ENCODE assay signal across 1 fruit fly cellular context in the genomic region with DNA sequence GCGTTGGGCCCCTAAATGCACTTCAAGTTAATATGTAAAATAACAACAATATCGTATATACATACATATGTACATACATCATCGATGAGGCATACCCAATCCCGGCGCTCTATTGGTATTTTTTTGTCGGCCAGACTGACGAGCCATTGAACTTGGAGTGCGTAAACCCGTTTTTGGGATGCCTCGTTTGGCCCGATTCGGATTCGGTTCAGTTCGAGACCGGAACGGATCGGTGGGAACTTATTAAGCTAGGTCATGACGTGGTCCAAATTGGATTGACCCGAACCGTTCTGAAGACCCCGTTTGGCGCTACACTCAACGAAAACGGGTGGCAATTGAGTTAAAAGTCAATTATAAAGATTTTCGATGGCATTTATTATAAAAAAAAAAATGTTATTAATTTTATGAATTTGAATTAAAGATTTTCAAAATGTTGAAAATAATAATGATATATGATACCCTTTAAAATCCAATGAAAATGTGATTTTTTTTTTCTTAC.
A peak's percentile ranks its signal among the peaks of the same experiment; 100 is the strongest.
TF ChIP-seq lines count a peak whose summit lies in the region.

No protein-coding gene starts in this region.

TF ChIP-seq in whole organism, embryonic, 481 proteins besides CTCF, POLR2A, EP300 and RAD21 (continued from another document):
- TF ChIP-seq gsb-n (tag; optimal IDR thresholded peaks at IDR 0.05; lab: Kevin White, UChicago) (peak; percentile 72), gem (tag; optimal IDR thresholded peaks at IDR 0.05; lab: Kevin White, UChicago) (peak; percentile 58), CG11504 (tag; optimal IDR thresholded peaks at IDR 0.05; lab: Kevin White, UChicago) (peak; percentile 41), Camta (GFP tag; optimal IDR thresholded peaks at IDR 0.05; lab: Kevin White, UChicago) (no peak), CG17361 (GFP tag; IDR thresholded peaks at IDR 0.05; lab: Robert Waterston, UW) (0 out of 3 replicates have a peak, but pooled peaks have one; percentile 28), Sox102F (GFP tag; optimal IDR thresholded peaks at IDR 0.05; lab: Kevin White, UChicago) (peak; percentile 5), Deaf1 (tag; optimal IDR thresholded peaks at IDR 0.05; lab: Kevin White, UChicago) (peak; percentile 52), nmo (GFP tag; optimal IDR thresholded peaks at IDR 0.05; lab: Kevin White, UChicago) (peak; percentile 39), CG18262 (tag; optimal IDR thresholded peaks at IDR 0.05; lab: Kevin White, UChicago) (peak; percentile 20), CG10979 (tag; optimal IDR thresholded peaks at IDR 0.05; lab: Kevin White, UChicago) (peak; percentile 68), CG10267 (tag; optimal IDR thresholded peaks at IDR 0.05; lab: Kevin White, UChicago) (peak; percentile 36), CG31441 (GFP tag; IDR thresholded peaks at IDR 0.05; lab: Robert Waterston, UW) (peak; percentile 38; the same call in 1 of the 2 replicates), kni (GFP tag; optimal IDR thresholded peaks at IDR 0.05; lab: Kevin White, UChicago) (peak; percentile 45), Sox100B (GFP tag; optimal IDR thresholded peaks at IDR 0.05; lab: Kevin White, UChicago) (peak; percentile 18), CoRest (tag; optimal IDR thresholded peaks at IDR 0.05; lab: Kevin White, UChicago) (peak; percentile 10), CG8944 (GFP tag; optimal IDR thresholded peaks at IDR 0.05; lab: Kevin White, UChicago) (no peak), lola (GFP tag; optimal IDR thresholded peaks at IDR 0.05; lab: Kevin White, UChicago) (peak in 1 of 3 experiments; percentile 61), grau (tag; optimal IDR thresholded peaks at IDR 0.05; lab: Kevin White, UChicago) (peak; percentile 14), CG7839 (tag; optimal IDR thresholded peaks at IDR 0.05; lab: Kevin White, UChicago) (peak; percentile 29), br (optimal IDR thresholded peaks at IDR 0.05; lab: Kevin White, UChicago) (no peak), bsh (GFP tag; optimal IDR thresholded peaks at IDR 0.05; lab: Kevin White, UChicago) (peak in 1 of 2 experiments; percentile 59), CG13287 (GFP tag; IDR thresholded peaks at IDR 0.05; lab: Robert Waterston, UW; ENCODE audit: partially characterized antibody) (no peak), Hr78 (GFP tag; optimal IDR thresholded peaks at IDR 0.05; lab: Kevin White, UChicago) (peak in 1 of 2 experiments; percentile 82), Oli (tag; optimal IDR thresholded peaks at IDR 0.05; lab: Kevin White, UChicago) (peak; percentile 13), dmrt11E (tag; optimal IDR thresholded peaks at IDR 0.05; lab: Kevin White, UChicago) (peak; percentile 49), Med (GFP tag; lab: Kevin White, UChicago) (peak; percentile 51), NC2β (GFP tag; optimal IDR thresholded peaks at IDR 0.05; lab: Kevin White, UChicago) (no peak), slp2 (GFP tag; optimal IDR thresholded peaks at IDR 0.05; lab: Kevin White, UChicago) (no peak), CG8388 (GFP tag; optimal IDR thresholded peaks at IDR 0.05; lab: Kevin White, UChicago) (peak; percentile 26), CG30403 (GFP tag; optimal IDR thresholded peaks at IDR 0.05; lab: Kevin White, UChicago) (peak; percentile 24), CG12769 (tag; optimal IDR thresholded peaks at IDR 0.05; lab: Kevin White, UChicago) (peak; percentile 69), CG2678 (tag; optimal IDR thresholded peaks at IDR 0.05; lab: Kevin White, UChicago) (peak; percentile 53), CG7556 (GFP tag; optimal IDR thresholded peaks at IDR 0.05; lab: Kevin White, UChicago) (peak; percentile 8)
